Worm (Caenorhabditis elegans): Measurements from ENCODE around the gene cest-8.

cest-8 gene

ce11 chrX:12204334-12204733, 15.1 kb upstream of the cest-8 start (continued):
- TF ChIP-seq elt-1 (tag; optimal IDR thresholded peaks at IDR 0.05): no peak
- no peak for TF ChIP-seq alr-1 (tag; optimal IDR thresholded peaks at IDR 0.05)
- peak; percentile 50 for TF ChIP-seq zag-1 (tag; optimal IDR thresholded peaks at IDR 0.05)
- TF ChIP-seq ztf-4 (tag; optimal IDR thresholded peaks at IDR 0.05): no peak
- peak; percentile 9 for TF ChIP-seq snpc-4 (tag; optimal IDR thresholded peaks at IDR 0.05)
- TF ChIP-seq nhr-21 (tag; optimal IDR thresholded peaks at IDR 0.05): no peak
- TF ChIP-seq ama-1 (optimal IDR thresholded peaks at IDR 0.05): no peak
- TF ChIP-seq unc-39 (tag; optimal IDR thresholded peaks at IDR 0.05): no peak

ce11 chrX:12205478-12206059, 13.9 kb upstream of the cest-8 start:
- TF ChIP-seq unc-55 (GFP tag; optimal IDR thresholded peaks at IDR 0.05): peak; percentile 56
- no peak for TF ChIP-seq elt-3 (tag; optimal IDR thresholded peaks at IDR 0.05)
- no peak for TF ChIP-seq ama-1 (optimal IDR thresholded peaks at IDR 0.05)
- no peak for TF ChIP-seq mab-5 (tag; optimal IDR thresholded peaks at IDR 0.05)
- no peak for TF ChIP-seq R02D3.7 (tag; optimal IDR thresholded peaks at IDR 0.05)
- TF ChIP-seq lsy-2 (tag; optimal IDR thresholded peaks at IDR 0.05): peak in 1 of 2 experiments; percentile 59
- TF ChIP-seq mbf-1 (tag; optimal IDR thresholded peaks at IDR 0.05): no peak
- peak; percentile 42 for TF ChIP-seq egl-27 (tag; optimal IDR thresholded peaks at IDR 0.05)
- no peak for TF ChIP-seq gmeb-1 (tag; optimal IDR thresholded peaks at IDR 0.05)
- TF ChIP-seq zag-1 (tag; optimal IDR thresholded peaks at IDR 0.05): peak; percentile 18
- TF ChIP-seq F13H6.1 (tag; optimal IDR thresholded peaks at IDR 0.05): peak; percentile 76
- no peak for TF ChIP-seq elt-1 (tag; optimal IDR thresholded peaks at IDR 0.05)
- no peak for TF ChIP-seq peb-1 (tag; optimal IDR thresholded peaks at IDR 0.05)
- TF ChIP-seq nhr-21 (tag; optimal IDR thresholded peaks at IDR 0.05): no peak
- TF ChIP-seq ztf-4 (tag; optimal IDR thresholded peaks at IDR 0.05): peak; percentile 10
- TF ChIP-seq ztf-11 (tag; optimal IDR thresholded peaks at IDR 0.05): no peak
- peak; percentile 25 for TF ChIP-seq sma-9 (GFP tag; optimal IDR thresholded peaks at IDR 0.05)
- no peak for TF ChIP-seq sma-9 (tag; optimal IDR thresholded peaks at IDR 0.05)
- no peak for TF ChIP-seq blmp-1 (tag; optimal IDR thresholded peaks at IDR 0.05; ENCODE audit: insufficient read depth)
- TF ChIP-seq nhr-23 (tag; optimal IDR thresholded peaks at IDR 0.05): no peak
- no peak for TF ChIP-seq nhr-25 (tag; optimal IDR thresholded peaks at IDR 0.05)
- TF ChIP-seq Y55F3AM.14 (GFP tag; optimal IDR thresholded peaks at IDR 0.05): peak; percentile 63
- peak; percentile 47 for TF ChIP-seq nhr-129 (tag; optimal IDR thresholded peaks at IDR 0.05)
- TF ChIP-seq lin-39 (tag; optimal IDR thresholded peaks at IDR 0.05): no peak
- TF ChIP-seq sem-4 (tag; optimal IDR thresholded peaks at IDR 0.05): peak; percentile 39
- TF ChIP-seq aly-2 (tag; optimal IDR thresholded peaks at IDR 0.05): no peak
- TF ChIP-seq mdl-1 (tag; optimal IDR thresholded peaks at IDR 0.05): peak in 1 of 2 experiments; percentile 59
- TF ChIP-seq lin-13 (GFP tag; optimal IDR thresholded peaks at IDR 0.05): peak; percentile 44
- TF ChIP-seq alr-1 (tag; optimal IDR thresholded peaks at IDR 0.05): no peak
- TF ChIP-seq dmd-4 (tag; optimal IDR thresholded peaks at IDR 0.05): no peak
- TF ChIP-seq C34F6.9 (tag; optimal IDR thresholded peaks at IDR 0.05): peak; percentile 60
- TF ChIP-seq ztf-1 (GFP tag; conservative IDR thresholded peaks at IDR 0.05): no peak
- no peak for TF ChIP-seq unc-62 (GFP tag; optimal IDR thresholded peaks at IDR 0.05)
- peak; percentile 53 for TF ChIP-seq nhr-6 (tag; optimal IDR thresholded peaks at IDR 0.05)
- TF ChIP-seq ZK546.5 (tag; optimal IDR thresholded peaks at IDR 0.05): no peak
- no peak for TF ChIP-seq unc-39 (tag; optimal IDR thresholded peaks at IDR 0.05)
- peak; percentile 46 for TF ChIP-seq crh-2 (tag; optimal IDR thresholded peaks at IDR 0.05)
- TF ChIP-seq nhr-77 (tag; optimal IDR thresholded peaks at IDR 0.05): no peak

ce11 chrX:12207078-12207477, 12.4 kb upstream of the cest-8 start:
- no peak for TF ChIP-seq unc-55 (GFP tag; optimal IDR thresholded peaks at IDR 0.05)

All from whole organism, L2 larva.